Worm (Caenorhabditis elegans) whole organism, late embryonic: ENCODE data around the gene D2089.3.

Experiments
- C38D4.7 ChIP-seq: fragments of 200-800 bp; sonication (Bioruptor generic); optimal IDR thresholded peaks from 2 replicates; lab custom pipeline; 2018; ENCODE audit warnings: mild to moderate bottlenecking, missing genetic modification characterization, moderate library complexity, missing compliant biosample characterization
- Y22D7AL.16 ChIP-seq: sonication (generic microtip); optimal IDR thresholded peaks from 2 replicates; lab custom pipeline; 2016; ENCODE audit warnings: missing genetic modification characterization, missing compliant biosample characterization
- ahr-1 ChIP-seq: sonication (generic microtip); optimal IDR thresholded peaks from 2 replicates; lab custom pipeline; 2016; ENCODE audit warnings: missing genetic modification characterization, missing compliant biosample characterization
- ama-1 ChIP-seq: fragments of 150-350 bp; optimal IDR thresholded peaks from 2 replicates; lab custom pipeline; 2014
- ceh-14 ChIP-seq: sonication (generic microtip); optimal IDR thresholded peaks from 2 replicates; lab custom pipeline; 2016; ENCODE audit warnings: missing genotype, missing genetic modification characterization, missing compliant biosample characterization
- ceh-19 ChIP-seq: fragments of 200-800 bp; sonication (Bioruptor generic); optimal IDR thresholded peaks from 2 replicates; lab custom pipeline; 2018; ENCODE audit warnings: mild to moderate bottlenecking, missing genetic modification characterization, missing compliant biosample characterization
- ceh-24 ChIP-seq: sonication (generic microtip); optimal IDR thresholded peaks from 2 replicates; lab custom pipeline; 2016; ENCODE audit warnings: mild to moderate bottlenecking, missing genetic modification characterization, missing compliant biosample characterization
- ceh-34 ChIP-seq: sonication (generic microtip); optimal IDR thresholded peaks from 2 replicates; lab custom pipeline; 2016; ENCODE audit warnings: mild to moderate bottlenecking, missing genetic modification characterization, missing compliant biosample characterization
- ceh-45 ChIP-seq: fragments of 200-800 bp; sonication (Bioruptor generic); IDR thresholded peaks from 2 replicates; pipeline ENCODE4 v1.3.6; 2022; ENCODE audit warnings: missing genetic modification reagents, missing genetic modification characterization, missing compliant biosample characterization
- ceh-48 ChIP-seq: sonication (generic microtip); optimal IDR thresholded peaks from 2 replicates; lab custom pipeline; 2016; ENCODE audit warnings: missing genetic modification characterization, inconsistent platforms, missing compliant biosample characterization
- che-1 ChIP-seq: sonication (generic microtip); optimal IDR thresholded peaks from 2 replicates; lab custom pipeline; 2016; ENCODE audit warnings: mild to moderate bottlenecking, missing genetic modification characterization, missing compliant biosample characterization
- dve-1 ChIP-seq: sonication (generic microtip); optimal IDR thresholded peaks from 2 replicates; lab custom pipeline; 2017; ENCODE audit warnings: antibody characterized with exemption, mild to moderate bottlenecking, missing genetic modification characterization, missing compliant biosample characterization
- elt-2 ChIP-seq: sonication (generic microtip); optimal IDR thresholded peaks from 2 replicates; lab custom pipeline; 2016; ENCODE audit warnings: missing genetic modification reagents, missing genetic modification characterization, missing compliant biosample characterization
- elt-4 ChIP-seq: sonication (generic microtip); optimal IDR thresholded peaks from 2 replicates; lab custom pipeline; 2016; ENCODE audit warnings: missing genetic modification characterization, missing compliant biosample characterization
- fkh-6 ChIP-seq: sonication (generic microtip); optimal IDR thresholded peaks from 2 replicates; lab custom pipeline; 2016; ENCODE audit warnings: missing genetic modification characterization, missing compliant biosample characterization
- gmeb-2 ChIP-seq: sonication (generic microtip); optimal IDR thresholded peaks from 2 replicates; lab custom pipeline; 2016; ENCODE audit warnings: missing genetic modification characterization, inconsistent platforms, missing compliant biosample characterization
- hlh-13 ChIP-seq: fragments of 200-800 bp; sonication (Bioruptor generic); optimal IDR thresholded peaks from 2 replicates; lab custom pipeline; 2018; ENCODE audit warnings: mild to moderate bottlenecking, missing genetic modification characterization, missing compliant biosample characterization
- hlh-15 ChIP-seq: sonication (generic microtip); optimal IDR thresholded peaks from 2 replicates; lab custom pipeline; 2016; ENCODE audit warnings: missing genetic modification characterization, missing compliant biosample characterization
- lim-6 ChIP-seq: sonication (generic microtip); optimal IDR thresholded peaks from 2 replicates; lab custom pipeline; 2016; ENCODE audit warnings: missing genetic modification characterization, missing compliant biosample characterization
- lin-11 ChIP-seq: fragments of 200-800 bp; sonication (Bioruptor generic); optimal IDR thresholded peaks from 2 replicates; lab custom pipeline; 2018; ENCODE audit warnings: mild to moderate bottlenecking, missing genetic modification characterization, missing compliant biosample characterization
- madf-2 ChIP-seq: sonication (generic microtip); optimal IDR thresholded peaks from 2 replicates; lab custom pipeline; 2017; ENCODE audit warnings: missing genetic modification characterization, missing compliant biosample characterization
- nfya-1 ChIP-seq: sonication (generic microtip); optimal IDR thresholded peaks from 2 replicates; lab custom pipeline; 2017; ENCODE audit warnings: missing genetic modification characterization, mild to moderate bottlenecking, missing compliant biosample characterization, antibody characterized with exemption, moderate library complexity
- nhr-11 ChIP-seq: fragments of 150-350 bp; optimal IDR thresholded peaks from 2 replicates; lab custom pipeline; 2014; ENCODE audit warnings: missing biosample characterization, missing genetic modification characterization
- nhr-232 ChIP-seq: sonication (generic microtip); optimal IDR thresholded peaks from 2 replicates; lab custom pipeline; 2016; ENCODE audit warnings: missing genetic modification characterization, missing compliant biosample characterization
- odd-2 ChIP-seq: sonication (generic microtip); optimal IDR thresholded peaks from 2 replicates; lab custom pipeline; 2017; ENCODE audit warnings: antibody characterized with exemption, mild to moderate bottlenecking, missing genetic modification characterization, missing compliant biosample characterization
- pha-4 ChIP-seq: fragments of 150-350 bp; optimal IDR thresholded peaks from 2 replicates; lab custom pipeline; 2018; ENCODE audit warnings: missing biosample characterization, missing genetic modification reagents, missing genetic modification characterization
- pqm-1 ChIP-seq: sonication (generic microtip); optimal IDR thresholded peaks from 2 replicates; lab custom pipeline; 2016; ENCODE audit warnings: missing genetic modification characterization, missing compliant biosample characterization
- pros-1 ChIP-seq: fragments of 150-350 bp; optimal IDR thresholded peaks from 2 replicates; lab custom pipeline; 2014; ENCODE audit warnings: missing biosample characterization, missing genetic modification reagents, missing genetic modification characterization
- rnt-1 ChIP-seq: sonication (generic microtip); optimal IDR thresholded peaks from 2 replicates; lab custom pipeline; 2016; ENCODE audit warnings: missing genetic modification characterization, missing compliant biosample characterization
- sox-2 ChIP-seq: fragments of 200-800 bp; sonication (Bioruptor generic); IDR thresholded peaks from 2 replicates; pipeline ENCODE4 v1.3.6; 2022; ENCODE audit warnings: missing genetic modification reagents, missing genetic modification characterization, missing compliant biosample characterization
- syd-9 ChIP-seq: sonication (generic microtip); optimal IDR thresholded peaks from 2 replicates; lab custom pipeline; 2016; ENCODE audit warnings: mild to moderate bottlenecking, missing genetic modification characterization, moderate library complexity, missing compliant biosample characterization
- tbx-2 ChIP-seq: sonication (generic microtip); optimal IDR thresholded peaks from 2 replicates; lab custom pipeline; 2016; ENCODE audit warnings: missing genetic modification characterization, missing compliant biosample characterization
- ttx-3 ChIP-seq: sonication (generic microtip); optimal IDR thresholded peaks from 2 replicates; lab custom pipeline; 2016; ENCODE audit warnings: missing genetic modification reagents, missing genetic modification characterization, missing compliant biosample characterization
- unc-42 ChIP-seq: sonication (generic microtip); optimal IDR thresholded peaks from 2 replicates; lab custom pipeline; 2016; ENCODE audit warnings: missing genotype, missing genetic modification characterization, missing compliant biosample characterization
- ztf-16 ChIP-seq: sonication (generic microtip); optimal IDR thresholded peaks from 2 replicates; lab custom pipeline; 2017; ENCODE audit warnings: missing genetic modification characterization, missing compliant biosample characterization

Gene D2089.3

ce11 chrII:10680130-10680529 is 15.2 kb upstream of the D2089.3 start:
- TF ChIP-seq C38D4.7 (GFP tag; lab: Kevin White, UChicago) (no peak), ceh-14 (no peak), elt-2 (tag; lab: Kevin White, UChicago) (no peak), ceh-24 (no peak), ahr-1 (tag; lab: Kevin White, UChicago) (no peak), ama-1 (lab: Kevin White, UChicago) (no peak), rnt-1 (tag; lab: Kevin White, UChicago) (no peak), sox-2 (no peak), ttx-3 (tag; lab: Kevin White, UChicago) (no peak), nhr-11 (tag; lab: Kevin White, UChicago) (no peak), Y22D7AL.16 (tag; lab: Kevin White, UChicago) (no peak), madf-2 (no peak), odd-2 (tag; lab: Kevin White, UChicago) (no peak), ztf-16 (no peak), ceh-19 (GFP tag; lab: Kevin White, UChicago) (no peak), tbx-2 (tag; lab: Kevin White, UChicago) (no peak), nhr-232 (tag; lab: Kevin White, UChicago) (no peak), pha-4 (no peak), unc-42 (no peak), lin-11 (tag; lab: Kevin White, UChicago) (no peak)

ce11 chrII:10675302-10675701 is 10.4 kb upstream of the D2089.3 start, which contains the start of gene ptb-1:
Gene ptb-1, plus strand, starts transcription at chrII:10675602.
- TF ChIP-seq che-1 (tag; lab: Kevin White, UChicago) (no peak), ceh-19 (GFP tag; lab: Kevin White, UChicago) (no peak), sox-2 (no peak), tbx-2 (tag; lab: Kevin White, UChicago) (no peak), nfya-1 (tag; lab: Kevin White, UChicago) (no peak)
- TF ChIP-seq, all 69 proteins: peak for 0

ce11 chrII:10662698-10663097 is 2.2 kb downstream of the D2089.3 start, which contains the start of gene D2089.8:
Gene D2089.8, minus strand, starts transcription at chrII:10662781.
- TF ChIP-seq ceh-48 (tag; lab: Kevin White, UChicago) (peak; percentile 4), pqm-1 (no peak), ceh-14 (peak; percentile 34), unc-42 (peak; percentile 43), pros-1 (no peak)

ce11 chrII:10662279-10662678 is 2.7 kb downstream of the D2089.3 start:
- TF ChIP-seq ceh-45 (GFP tag; lab: Robert Waterston, UW) (no peak), elt-4 (no peak), ceh-34 (no peak), nhr-232 (tag; lab: Kevin White, UChicago) (no peak), hlh-15 (tag; lab: Kevin White, UChicago) (no peak), tbx-2 (tag; lab: Kevin White, UChicago) (no peak)
- TF ChIP-seq, all 69 proteins: peak for 0

ce11 chrII:10661448-10662064 is 3.4 kb downstream of the D2089.3 start:
- TF ChIP-seq hlh-15 (tag; lab: Kevin White, UChicago) (no peak), fkh-6 (tag; lab: Kevin White, UChicago) (no peak), C38D4.7 (GFP tag; lab: Kevin White, UChicago) (no peak), ttx-3 (tag; lab: Kevin White, UChicago) (no peak), hlh-13 (GFP tag; lab: Kevin White, UChicago) (no peak), dve-1 (no peak), elt-4 (no peak), syd-9 (tag; lab: Kevin White, UChicago) (no peak), lim-6 (no peak), gmeb-2 (no peak)
